Fruit fly (Drosophila melanogaster) whole organism, embryonic: ENCODE measurements around the gene Rab30.
A peak's percentile ranks its signal among the peaks of the same experiment; 100 is the strongest.

Source experiments
- Atf6 ChIP-seq: fragments of 200-800 bp; sonication (Bioruptor generic); IDR thresholded peaks from 2 replicates; pipeline ENCODE4 v1.3.6; 2022; ENCODE audit warnings: missing biosample characterization, missing genetic modification characterization
- B-H1 ChIP-seq: fragments of 200-800 bp; sonication (Bioruptor generic); IDR thresholded peaks from 3 replicates; pipeline ENCODE4 v1.3.6; 2022; ENCODE audit warnings: missing biosample characterization, missing genetic modification characterization
- CG10209 ChIP-seq: fragments of 200-800 bp; sonication (Bioruptor generic); optimal IDR thresholded peaks from 3 replicates; lab custom pipeline; 2017; ENCODE audit warnings: missing biosample characterization, mild to moderate bottlenecking, missing genetic modification characterization, missing genetic modification reagents
- CG11504 ChIP-seq: fragments of 200-800 bp; sonication (Bioruptor generic); optimal IDR thresholded peaks from 3 replicates; lab custom pipeline; 2019; ENCODE audit warnings: missing biosample characterization, mild to moderate bottlenecking, missing genetic modification characterization, moderate library complexity
- CG12155 ChIP-seq: fragments of 200-800 bp; sonication (Bioruptor generic); optimal IDR thresholded peaks from 3 replicates; lab custom pipeline; 2016; ENCODE audit warnings: missing biosample characterization, missing genetic modification characterization
- CG14014 ChIP-seq: fragments of 200-800 bp; sonication (Bioruptor generic); IDR thresholded peaks from 2 replicates; pipeline ENCODE4 v1.3.6; 2022; ENCODE audit warnings: missing biosample characterization, missing genetic modification characterization
- CG15073 ChIP-seq: fragments of 200-800 bp; sonication (Bioruptor generic); optimal IDR thresholded peaks from 2 replicates; lab custom pipeline; 2016; ENCODE audit warnings: missing biosample characterization, missing genetic modification characterization
- CG15269 ChIP-seq: fragments of 200-800 bp; sonication (Bioruptor generic); optimal IDR thresholded peaks from 2 replicates; lab custom pipeline; 2018; ENCODE audit warnings: missing biosample characterization, mild to moderate bottlenecking, missing genetic modification characterization, moderate library complexity
- CG1647 ChIP-seq: fragments of 200-800 bp; sonication (Bioruptor generic); optimal IDR thresholded peaks from 3 replicates; lab custom pipeline; 2016; ENCODE audit warnings: missing biosample characterization, missing genetic modification characterization
- CG17186 ChIP-seq: fragments of 200-800 bp; sonication (Bioruptor generic); optimal IDR thresholded peaks from 3 replicates; lab custom pipeline; 2017; ENCODE audit warnings: missing biosample characterization, missing genetic modification reagents, missing genetic modification characterization
- CG18476 ChIP-seq: fragments of 200-800 bp; sonication (Bioruptor generic); optimal IDR thresholded peaks from 2 replicates; lab custom pipeline; 2016; ENCODE audit warnings: missing biosample characterization, mild to moderate bottlenecking, missing genetic modification characterization
- CG18764 ChIP-seq: fragments of 200-800 bp; sonication (Bioruptor generic); optimal IDR thresholded peaks from 3 replicates; lab custom pipeline; 2016; ENCODE audit warnings: missing biosample characterization, missing genetic modification characterization
- CG30431 ChIP-seq: fragments of 200-800 bp; sonication (Bioruptor generic); optimal IDR thresholded peaks from 2 replicates; lab custom pipeline; 2017; ENCODE audit warnings: missing biosample characterization, missing genetic modification characterization
- CG31441 ChIP-seq: fragments of 200-800 bp; sonication (Bioruptor generic); IDR thresholded peaks from 2 replicates; pipeline ENCODE4 v1.3.6; 2022; ENCODE audit warnings: missing biosample characterization, missing genetic modification characterization
- CG34422 ChIP-seq: fragments of 200-800 bp; sonication (Bioruptor generic); IDR thresholded peaks from 3 replicates; pipeline ENCODE4 v1.3.6; 2022; ENCODE audit warnings: missing biosample characterization, missing genetic modification characterization
- CG6175 ChIP-seq: fragments of 200-800 bp; sonication (Bioruptor generic); IDR thresholded peaks from 3 replicates; pipeline ENCODE4 v1.3.6; 2022; ENCODE audit warnings: missing biosample characterization, missing genetic modification characterization
- CG8388 ChIP-seq: fragments of 200-800 bp; sonication (Bioruptor generic); optimal IDR thresholded peaks from 2 replicates; lab custom pipeline; 2019; ENCODE audit warnings: missing biosample characterization, mild to moderate bottlenecking, missing genetic modification characterization, moderate library complexity
- CG9437 ChIP-seq: fragments of 200-800 bp; sonication (Bioruptor generic); optimal IDR thresholded peaks from 2 replicates; lab custom pipeline; 2018; ENCODE audit warnings: missing biosample characterization, mild to moderate bottlenecking, missing genetic modification characterization
- CkIIα-i1 ChIP-seq: fragments of 200-800 bp; sonication (Bioruptor generic); IDR thresholded peaks from 2 replicates; pipeline ENCODE4 v1.3.6; 2022; ENCODE audit warnings: missing biosample characterization, missing genetic modification characterization
- Elba2 ChIP-seq: fragments of 200-800 bp; sonication (Bioruptor generic); optimal IDR thresholded peaks from 3 replicates; lab custom pipeline; 2016; ENCODE audit warnings: missing biosample characterization, missing genetic modification characterization
- Fer3 ChIP-seq: fragments of 200-800 bp; sonication (Bioruptor generic); optimal IDR thresholded peaks from 2 replicates; lab custom pipeline; 2018; ENCODE audit warnings: missing biosample characterization, mild to moderate bottlenecking, missing genetic modification characterization, moderate library complexity
- HHEX ChIP-seq: fragments of 200-800 bp; sonication (Bioruptor generic); optimal IDR thresholded peaks from 3 replicates; lab custom pipeline; 2017; ENCODE audit warnings: missing biosample characterization, mild to moderate bottlenecking, missing genetic modification characterization, missing genetic modification reagents
- Hsf ChIP-seq: fragments of 200-800 bp; sonication (Bioruptor generic); optimal IDR thresholded peaks from 3 replicates; lab custom pipeline; 2016; ENCODE audit warnings: missing biosample characterization, missing genetic modification characterization
- MESR4 ChIP-seq: fragments of 200-800 bp; sonication (Bioruptor generic); optimal IDR thresholded peaks from 2 replicates; lab custom pipeline; 2018; ENCODE audit warnings: missing biosample characterization, mild to moderate bottlenecking, missing genetic modification characterization, moderate library complexity
- Opbp ChIP-seq: fragments of 200-800 bp; sonication (Bioruptor generic); IDR thresholded peaks from 3 replicates; pipeline ENCODE4 v1.3.6; 2022; ENCODE audit warnings: missing biosample characterization, missing genetic modification characterization; ENCODE audit not compliant: partially characterized antibody
- Optix ChIP-seq: fragments of 200-800 bp; sonication (Bioruptor generic); IDR thresholded peaks from 3 replicates; pipeline ENCODE4 v1.3.6; 2022; ENCODE audit warnings: missing biosample characterization, missing genetic modification characterization
- Sox100B ChIP-seq: fragments of 200-800 bp; sonication (Bioruptor generic); optimal IDR thresholded peaks from 3 replicates; lab custom pipeline; 2018; ENCODE audit warnings: missing biosample characterization, mild to moderate bottlenecking, missing genetic modification characterization
- amos ChIP-seq: fragments of 200-800 bp; sonication (Bioruptor generic); IDR thresholded peaks from 2 replicates; pipeline ENCODE4 v1.3.6; 2022; ENCODE audit warnings: missing biosample characterization, missing genetic modification characterization; ENCODE audit not compliant: partially characterized antibody
- ara ChIP-seq: fragments of 200-800 bp; sonication (Bioruptor generic); IDR thresholded peaks from 2 replicates; pipeline ENCODE4 v1.3.6; 2022; ENCODE audit warnings: missing biosample characterization, missing genetic modification characterization
- az2 ChIP-seq: fragments of 200-800 bp; sonication (Bioruptor generic); optimal IDR thresholded peaks from 3 replicates; lab custom pipeline; 2016; ENCODE audit warnings: missing biosample characterization, missing genetic modification characterization
- bowl ChIP-seq: fragments of 200-800 bp; sonication (Bioruptor generic); IDR thresholded peaks from 2 replicates; pipeline ENCODE4 v1.3.6; 2022; ENCODE audit warnings: missing biosample characterization, missing genetic modification characterization
- cas ChIP-seq: fragments of 200-800 bp; sonication (Bioruptor generic); IDR thresholded peaks from 2 replicates; pipeline ENCODE4 v1.3.6; 2022; ENCODE audit warnings: missing biosample characterization, missing genetic modification characterization
- caup ChIP-seq: fragments of 200-800 bp; sonication (Bioruptor generic); optimal IDR thresholded peaks from 3 replicates; lab custom pipeline; 2017; ENCODE audit warnings: missing biosample characterization, mild to moderate bottlenecking, missing genetic modification characterization, moderate library complexity; ENCODE audit not compliant: severe bottlenecking
- crol ChIP-seq: fragments of 200-800 bp; sonication (Bioruptor generic); IDR thresholded peaks from 2 replicates; pipeline ENCODE4 v1.3.6; 2022; ENCODE audit warnings: missing biosample characterization, missing genetic modification characterization
- cwo ChIP-seq: fragments of 200-800 bp; sonication (Bioruptor generic); optimal IDR thresholded peaks from 3 replicates; lab custom pipeline; 2017; ENCODE audit warnings: missing biosample characterization, missing genetic modification characterization, mild to moderate bottlenecking, moderate library complexity, missing genetic modification reagents
- dimm ChIP-seq: fragments of 200-800 bp; sonication (Bioruptor generic); IDR thresholded peaks from 2 replicates; pipeline ENCODE4 v1.3.6; 2022; ENCODE audit warnings: missing biosample characterization, missing genetic modification characterization
- esg ChIP-seq: fragments of 200-800 bp; sonication (Bioruptor generic); conservative IDR thresholded peaks from 2 replicates; pipeline ENCODE4 v1.3.6; 2022; ENCODE audit warnings: missing biosample characterization, missing genetic modification characterization
- gem ChIP-seq: fragments of 200-800 bp; sonication (Bioruptor generic); optimal IDR thresholded peaks from 2 replicates; lab custom pipeline; 2019; ENCODE audit warnings: missing biosample characterization, mild to moderate bottlenecking, missing genetic modification characterization, moderate library complexity
- gsb ChIP-seq: fragments of 200-800 bp; sonication (Bioruptor generic); IDR thresholded peaks from 2 replicates; pipeline ENCODE4 v1.3.6; 2022; ENCODE audit warnings: missing biosample characterization, missing genetic modification characterization
- ind ChIP-seq: fragments of 200-800 bp; sonication (Bioruptor generic); optimal IDR thresholded peaks from 3 replicates; lab custom pipeline; 2016; ENCODE audit warnings: missing biosample characterization, missing genetic modification characterization
- lab ChIP-seq: fragments of 200-800 bp; sonication (Bioruptor generic); optimal IDR thresholded peaks from 3 replicates; lab custom pipeline; 2017; ENCODE audit warnings: missing biosample characterization, missing genetic modification characterization, mild to moderate bottlenecking, moderate library complexity, missing genetic modification reagents
- luna ChIP-seq: fragments of 200-800 bp; sonication (Bioruptor generic); optimal IDR thresholded peaks from 2 replicates; lab custom pipeline; 2016; ENCODE audit warnings: missing biosample characterization, missing genetic modification characterization
- oc ChIP-seq: fragments of 200-800 bp; sonication (Bioruptor generic); optimal IDR thresholded peaks from 2 replicates; lab custom pipeline; 2018; ENCODE audit warnings: missing biosample characterization, mild to moderate bottlenecking, missing genetic modification characterization, moderate library complexity
- onecut ChIP-seq: fragments of 200-800 bp; sonication (Bioruptor generic); IDR thresholded peaks from 2 replicates; pipeline ENCODE4 v1.3.6; 2022; ENCODE audit warnings: missing biosample characterization, missing genetic modification characterization
- ro ChIP-seq: fragments of 200-800 bp; sonication (Bioruptor generic); IDR thresholded peaks from 2 replicates; pipeline ENCODE4 v1.3.6; 2022; ENCODE audit warnings: missing biosample characterization, missing genetic modification characterization
- slbo ChIP-seq: fragments of 200-800 bp; sonication (Bioruptor generic); IDR thresholded peaks from 2 replicates; pipeline ENCODE4 v1.3.6; 2022; ENCODE audit warnings: missing biosample characterization, missing genetic modification characterization
- tup ChIP-seq: fragments of 200-800 bp; sonication (Bioruptor generic); optimal IDR thresholded peaks from 2 replicates; lab custom pipeline; 2016; ENCODE audit warnings: missing biosample characterization, mild to moderate bottlenecking, missing genetic modification characterization, moderate library complexity
- unc-4 ChIP-seq: fragments of 200-800 bp; sonication (Bioruptor generic); IDR thresholded peaks from 2 replicates; pipeline ENCODE4 v1.3.6; 2022; ENCODE audit warnings: missing biosample characterization, missing genetic modification characterization; ENCODE audit not compliant: partially characterized antibody
- vfl ChIP-seq: fragments of 200-800 bp; sonication (Bioruptor generic); optimal IDR thresholded peaks from 2 replicates; lab custom pipeline; 2016; ENCODE audit warnings: missing biosample characterization, missing genetic modification characterization

Gene Rab30

dm6 chr2L:7043039-7043905 lies 10.9 kb upstream of the Rab30 start (continued):
- TF ChIP-seq cwo (GFP tag; lab: Kevin White, UChicago) (no peak), amos (no peak), ro (GFP tag; lab: Robert Waterston, UW) (no peak), onecut (GFP tag; lab: Robert Waterston, UW) (peak; percentile 71), B-H1 (peak; percentile 9; the same call in 1 of the 3 replicates), Fer3 (tag; lab: Kevin White, UChicago) (no peak), crol (GFP tag; lab: Robert Waterston, UW) (no peak), dimm (GFP tag; lab: Robert Waterston, UW) (no peak), oc (tag; lab: Kevin White, UChicago) (peak; percentile 49), bowl (GFP tag; lab: Robert Waterston, UW) (no peak), Atf6 (no peak), CkIIα-i1 (GFP tag; lab: Robert Waterston, UW) (no peak; the same call in 1 of the 2 replicates), Optix (GFP tag; lab: Robert Waterston, UW) (0 out of 3 replicates have a peak, but pooled peaks have one; percentile 45), lab (GFP tag; lab: Kevin White, UChicago) (no peak), CG15073 (GFP tag; lab: Kevin White, UChicago) (no peak), slbo (GFP tag; lab: Robert Waterston, UW) (no peak), CG8388 (GFP tag; lab: Kevin White, UChicago) (no peak), az2 (GFP tag; lab: Kevin White, UChicago) (no peak), gem (peak; percentile 34), esg (GFP tag; lab: Robert Waterston, UW) (no peak), vfl (GFP tag; lab: Kevin White, UChicago) (no peak), cas (GFP tag; lab: Robert Waterston, UW) (no peak), CG34422 (GFP tag; lab: Robert Waterston, UW) (peak; percentile 27; the same call in 1 of the 3 replicates), CG12155 (no peak), CG1647 (no peak), CG15269 (no peak), ind (peak; percentile 18), CG18764 (GFP tag; lab: Kevin White, UChicago) (no peak), CG11504 (tag; lab: Kevin White, UChicago) (peak; percentile 36), caup (GFP tag; lab: Kevin White, UChicago) (no peak), CG10209 (GFP tag; lab: Kevin White, UChicago) (peak; percentile 52), CG30431 (GFP tag; lab: Kevin White, UChicago) (no peak), CG6175 (GFP tag; lab: Robert Waterston, UW) (no peak), ara (0 out of 2 replicates have a peak, but pooled peaks have one; percentile 39), CG31441 (GFP tag; lab: Robert Waterston, UW) (0 out of 2 replicates have a peak, but pooled peaks have one; percentile 17), CG18476 (GFP tag; lab: Kevin White, UChicago) (peak; percentile 7), HHEX (GFP tag; lab: Kevin White, UChicago) (no peak), Sox100B (GFP tag; lab: Kevin White, UChicago) (peak; percentile 33), CG17186 (GFP tag; lab: Kevin White, UChicago) (no peak), Hsf (GFP tag; lab: Kevin White, UChicago) (no peak), gsb (GFP tag; lab: Robert Waterston, UW) (no peak), Elba2 (no peak), Opbp (GFP tag; lab: Robert Waterston, UW) (no peak), CG9437 (GFP tag; lab: Kevin White, UChicago) (no peak), unc-4 (GFP tag; lab: Robert Waterston, UW) (no peak), CG14014 (GFP tag; lab: Robert Waterston, UW) (no peak), MESR4 (GFP tag; lab: Kevin White, UChicago) (no peak), luna (GFP tag; lab: Kevin White, UChicago) (no peak), tup (GFP tag; lab: Kevin White, UChicago) (no peak)
